Fruit fly (Drosophila melanogaster): ENCODE measurements around the gene CG13895.
A peak's percentile ranks its signal among the peaks of the same experiment; 100 is the strongest.

CG13895 gene

DNA sequence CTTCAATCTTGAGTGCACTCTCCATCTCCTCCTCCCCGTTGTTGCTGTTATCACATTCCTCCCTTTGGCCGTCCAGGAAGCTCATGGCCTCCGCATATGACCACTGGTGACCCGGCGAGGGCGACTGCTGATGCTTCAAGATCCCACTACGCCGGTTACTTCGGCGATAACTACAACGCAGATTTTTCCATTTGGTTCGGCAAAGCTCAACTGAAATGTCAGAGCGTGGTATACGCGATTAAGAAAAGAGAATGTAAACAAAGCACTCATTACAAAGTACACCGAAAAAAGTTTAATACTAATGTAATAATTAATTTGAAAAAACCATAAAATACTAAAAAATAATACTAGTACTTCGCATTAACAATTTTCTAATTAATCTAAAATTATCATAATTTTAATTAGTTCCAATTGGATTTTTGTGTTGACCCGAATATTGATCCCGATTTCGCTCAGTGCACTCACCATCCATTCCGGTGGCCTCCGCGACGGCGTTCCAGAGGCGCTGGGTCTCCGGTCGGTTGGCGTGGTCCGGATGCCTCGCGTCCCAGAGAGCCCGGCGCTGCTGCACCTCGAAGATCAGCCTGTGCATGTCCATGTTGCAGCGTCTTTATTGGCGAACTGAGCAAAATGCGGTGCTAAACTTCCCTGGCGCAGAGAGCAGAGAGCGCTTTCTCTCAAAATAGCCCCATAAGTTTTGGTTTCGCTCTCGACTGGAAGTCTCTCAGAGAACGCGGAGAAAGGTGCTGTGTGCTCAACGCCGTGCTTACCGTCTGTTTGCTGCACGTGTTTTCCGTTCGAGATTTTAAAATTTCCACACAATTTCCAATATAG is 30.7 kb upstream of the CG13895 start (continued):
- TF ChIP-seq CG32006 (GFP tag; optimal IDR thresholded peaks at IDR 0.05) (peak; percentile 97), CG34406 (GFP tag; optimal IDR thresholded peaks at IDR 0.05) (peak; percentile 98), Eip93F (GFP tag; optimal IDR thresholded peaks at IDR 0.05) (peak; percentile 87), CG6792 (GFP tag; optimal IDR thresholded peaks at IDR 0.05) (peak; percentile 96), CG8119 (GFP tag; IDR thresholded peaks at IDR 0.05) (peak; percentile 97), CG6276 (GFP tag; optimal IDR thresholded peaks at IDR 0.05) (peak; percentile 92), Eip78C (GFP tag) (peak; percentile 99), CG11762 (GFP tag; optimal IDR thresholded peaks at IDR 0.05; ENCODE audit: insufficient read depth) (peak; percentile 96), CG8632 (GFP tag; optimal IDR thresholded peaks at IDR 0.05) (peak; percentile 98), Lpt (GFP tag; optimal IDR thresholded peaks at IDR 0.05) (peak; percentile 92), CG9139 (GFP tag; optimal IDR thresholded peaks at IDR 0.05) (peak; percentile 97), Sox15 (GFP tag; optimal IDR thresholded peaks at IDR 0.05) (peak; percentile 93), Ets21C (GFP tag; optimal IDR thresholded peaks at IDR 0.05) (peak; percentile 76), CG11294 (GFP tag; IDR thresholded peaks at IDR 0.05) (peak; percentile 92), Hr39 (GFP tag; optimal IDR thresholded peaks at IDR 0.05) (peak; percentile 79), Eip75B (GFP tag; optimal IDR thresholded peaks at IDR 0.05) (peak; percentile 95), CG8319 (GFP tag; optimal IDR thresholded peaks at IDR 0.05) (peak; percentile 96)

- TF ChIP-seq CG6808 (GFP tag; optimal IDR thresholded peaks at IDR 0.05) (peak; percentile 26), CG31627 (GFP tag; optimal IDR thresholded peaks at IDR 0.05) (no peak), fd85E (GFP tag; optimal IDR thresholded peaks at IDR 0.05) (no peak), Sox15 (GFP tag; optimal IDR thresholded peaks at IDR 0.05) (no peak), Sox14 (GFP tag; optimal IDR thresholded peaks at IDR 0.05) (peak; percentile 23), CG1621 (tag; optimal IDR thresholded peaks at IDR 0.05) (no peak), Gug (GFP tag; IDR thresholded peaks at IDR 0.05) (no peak), Eip93F (GFP tag; optimal IDR thresholded peaks at IDR 0.05) (no peak), lz (GFP tag; optimal IDR thresholded peaks at IDR 0.05) (no peak), spab (GFP tag; optimal IDR thresholded peaks at IDR 0.05) (peak; percentile 3), cyc (GFP tag; optimal IDR thresholded peaks at IDR 0.05) (no peak), CG34406 (GFP tag; optimal IDR thresholded peaks at IDR 0.05) (peak; percentile 9), achi (GFP tag; optimal IDR thresholded peaks at IDR 0.05) (peak; percentile 4), Smox (GFP tag; optimal IDR thresholded peaks at IDR 0.05) (no peak), CG8319 (GFP tag; optimal IDR thresholded peaks at IDR 0.05) (no peak), fkh (GFP tag; optimal IDR thresholded peaks at IDR 0.05) (no peak), CG11762 (GFP tag; optimal IDR thresholded peaks at IDR 0.05; ENCODE audit: insufficient read depth) (no peak), Met (GFP tag; optimal IDR thresholded peaks at IDR 0.05) (no peak), CG8119 (GFP tag; IDR thresholded peaks at IDR 0.05) (no peak), svp (GFP tag) (peak; percentile 21), net (GFP tag; optimal IDR thresholded peaks at IDR 0.05) (peak; percentile 21), Ets96B (tag; optimal IDR thresholded peaks at IDR 0.05) (peak; percentile 21), CG8632 (GFP tag; optimal IDR thresholded peaks at IDR 0.05) (peak; percentile 46), CG6276 (GFP tag; optimal IDR thresholded peaks at IDR 0.05) (no peak), Hr39 (GFP tag; optimal IDR thresholded peaks at IDR 0.05) (no peak), ss (GFP tag; optimal IDR thresholded peaks at IDR 0.05) (peak in 1 of 2 experiments; percentile 23), Eip75B (GFP tag; optimal IDR thresholded peaks at IDR 0.05) (peak; percentile 11), CG15336 (GFP tag; IDR thresholded peaks at IDR 0.05) (0 out of 2 replicates have a peak, but pooled peaks have one; percentile 22), Hr4 (GFP tag; optimal IDR thresholded peaks at IDR 0.05) (no peak), Eip78C (GFP tag) (peak; percentile 69), dac (GFP tag; optimal IDR thresholded peaks at IDR 0.05) (no peak), Ets21C (GFP tag; optimal IDR thresholded peaks at IDR 0.05) (no peak), CG16779 (tag; optimal IDR thresholded peaks at IDR 0.05) (no peak), CG11902 (GFP tag; optimal IDR thresholded peaks at IDR 0.05) (no peak), CG6854 (GFP tag; optimal IDR thresholded peaks at IDR 0.05) (no peak), Blimp-1 (GFP tag; optimal IDR thresholded peaks at IDR 0.05) (no peak), CG10669 (GFP tag; optimal IDR thresholded peaks at IDR 0.05) (peak; percentile 35), CG7368 (GFP tag; optimal IDR thresholded peaks at IDR 0.05) (no peak), CG3032 (tag; optimal IDR thresholded peaks at IDR 0.05) (peak; percentile 25), vri (GFP tag; optimal IDR thresholded peaks at IDR 0.05) (no peak), CG3919 (GFP tag; optimal IDR thresholded peaks at IDR 0.05) (peak; percentile 29)
Measured at dm6 chr3L:737445-738116, 29.6 kb upstream of the CG13895 start.
